Fruit fly (Drosophila melanogaster): ENCODE data around the gene CG14325.
A peak's percentile ranks its signal among the peaks of the same experiment; 100 is the strongest.

Gene CG14325

dm6 chr3R:17604880-17605667 is 21.9 kb upstream of the CG14325 start:
- peak; percentile 66 for TF ChIP-seq CG13204 (GFP tag; optimal IDR thresholded peaks at IDR 0.05)
- TF ChIP-seq EcR (GFP tag; optimal IDR thresholded peaks at IDR 0.05): peak; percentile 50
- TF ChIP-seq CG8159 (tag; optimal IDR thresholded peaks at IDR 0.05): peak; percentile 15
- TF ChIP-seq CG10348 (GFP tag; IDR thresholded peaks at IDR 0.05): no peak
- TF ChIP-seq gl (tag; optimal IDR thresholded peaks at IDR 0.05): no peak
- TF ChIP-seq rn (GFP tag; IDR thresholded peaks at IDR 0.05): no peak
- TF ChIP-seq CG8301 (tag; optimal IDR thresholded peaks at IDR 0.05): no peak
- TF ChIP-seq Ets98B (GFP tag; IDR thresholded peaks at IDR 0.05): no peak
- TF ChIP-seq Pif1A (GFP tag; optimal IDR thresholded peaks at IDR 0.05): peak; percentile 4
- no peak for TF ChIP-seq Snoo (tag; optimal IDR thresholded peaks at IDR 0.05)
- 0 out of 3 replicates have a peak, but pooled peaks have one; percentile 24 for TF ChIP-seq CG4496 (GFP tag; IDR thresholded peaks at IDR 0.05)
- no peak for TF ChIP-seq CG9948 (tag; optimal IDR thresholded peaks at IDR 0.05)
- TF ChIP-seq CG17806 (tag; optimal IDR thresholded peaks at IDR 0.05): no peak
- TF ChIP-seq D1 (tag; optimal IDR thresholded peaks at IDR 0.05): no peak
- TF ChIP-seq CG15710 (tag; optimal IDR thresholded peaks at IDR 0.05): no peak
- no peak for TF ChIP-seq CG14655 (GFP tag; optimal IDR thresholded peaks at IDR 0.05)
- no peak for TF ChIP-seq fd96Ca (GFP tag; IDR thresholded peaks at IDR 0.05)
- no peak for TF ChIP-seq CG12605 (GFP tag; IDR thresholded peaks at IDR 0.05)
- no peak for TF ChIP-seq CG32121 (GFP tag; IDR thresholded peaks at IDR 0.05)
- TF ChIP-seq CG34367 (tag; optimal IDR thresholded peaks at IDR 0.05): no peak
- no peak for TF ChIP-seq Pif1B (GFP tag; optimal IDR thresholded peaks at IDR 0.05)

- TF ChIP-seq Ets98B (GFP tag; IDR thresholded peaks at IDR 0.05): no peak
- TF ChIP-seq CG32121 (GFP tag; IDR thresholded peaks at IDR 0.05): no peak
- TF ChIP-seq CG4496 (GFP tag; IDR thresholded peaks at IDR 0.05): peak; percentile 9; the same call in 1 of the 3 replicates
Measured at dm6 chr3R:17605872-17606271, 21.1 kb upstream of the CG14325 start, which contains the start of gene sll. Gene sll, plus strand, starts transcription at chr3R:17606106.

DNA sequence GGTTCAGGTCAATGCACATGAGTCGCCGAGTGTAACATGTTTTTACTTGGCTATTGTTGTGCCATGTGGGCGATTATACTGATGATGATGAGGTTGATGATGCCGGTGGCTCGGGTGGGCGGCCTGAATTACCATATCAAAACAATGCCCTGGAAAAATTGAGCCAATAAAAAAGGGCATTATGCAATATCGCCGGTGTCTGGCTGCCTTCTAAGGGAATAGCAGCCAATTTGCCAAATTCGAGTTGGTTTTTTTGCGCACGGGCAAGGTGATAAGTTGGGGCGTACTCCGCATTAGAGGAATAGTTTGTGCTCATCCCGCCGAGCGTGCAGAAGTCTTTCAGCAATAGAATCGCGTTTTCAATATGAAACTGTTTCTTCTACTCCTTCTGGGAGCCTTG is 17.9 kb upstream of the CG14325 start, which contains the start of gene CG14329:
CG14329 (plus strand) TSS at position 301 of the 400 bp plus-strand sequence.
- TF ChIP-seq Ets98B (GFP tag; IDR thresholded peaks at IDR 0.05): no peak
- no peak for TF ChIP-seq CG17806 (tag; optimal IDR thresholded peaks at IDR 0.05)
- no peak for TF ChIP-seq CG4496 (GFP tag; IDR thresholded peaks at IDR 0.05)
- no peak for TF ChIP-seq CG13204 (GFP tag; optimal IDR thresholded peaks at IDR 0.05)
- TF ChIP-seq CG10348 (GFP tag; IDR thresholded peaks at IDR 0.05): no peak
- TF ChIP-seq Snoo (tag; optimal IDR thresholded peaks at IDR 0.05): no peak
- no peak for TF ChIP-seq Pif1A (GFP tag; optimal IDR thresholded peaks at IDR 0.05)
- no peak for TF ChIP-seq CG15710 (tag; optimal IDR thresholded peaks at IDR 0.05)
- no peak for TF ChIP-seq CG8301 (tag; optimal IDR thresholded peaks at IDR 0.05)
- TF ChIP-seq Pif1B (GFP tag; optimal IDR thresholded peaks at IDR 0.05): no peak
- TF ChIP-seq CG32121 (GFP tag; IDR thresholded peaks at IDR 0.05): no peak
- TF ChIP-seq fd96Ca (GFP tag; IDR thresholded peaks at IDR 0.05): no peak
- no peak for TF ChIP-seq EcR (GFP tag; optimal IDR thresholded peaks at IDR 0.05)
- no peak for TF ChIP-seq D1 (tag; optimal IDR thresholded peaks at IDR 0.05)
- no peak for TF ChIP-seq CG14655 (GFP tag; optimal IDR thresholded peaks at IDR 0.05)
- no peak for TF ChIP-seq CG8159 (tag; optimal IDR thresholded peaks at IDR 0.05)
- no peak for TF ChIP-seq CG12605 (GFP tag; IDR thresholded peaks at IDR 0.05)

dm6 chr3R:17611411-17611810 is 15.5 kb upstream of the CG14325 start, which contains the start of gene Edg91:
Gene Edg91, minus strand, starts transcription at chr3R:17611511.
- TF ChIP-seq CG34367 (tag; optimal IDR thresholded peaks at IDR 0.05) (no peak), CG12605 (GFP tag; IDR thresholded peaks at IDR 0.05) (no peak), CG8301 (tag; optimal IDR thresholded peaks at IDR 0.05) (no peak)

- TF ChIP-seq CG15710 (tag; optimal IDR thresholded peaks at IDR 0.05) (no peak), CG4496 (GFP tag; IDR thresholded peaks at IDR 0.05) (no peak), CG10348 (GFP tag; IDR thresholded peaks at IDR 0.05) (no peak), EcR (GFP tag; optimal IDR thresholded peaks at IDR 0.05) (no peak), CG8159 (tag; optimal IDR thresholded peaks at IDR 0.05) (no peak), CG34367 (tag; optimal IDR thresholded peaks at IDR 0.05) (no peak), D1 (tag; optimal IDR thresholded peaks at IDR 0.05) (no peak), CG14655 (GFP tag; optimal IDR thresholded peaks at IDR 0.05) (no peak), Snoo (tag; optimal IDR thresholded peaks at IDR 0.05) (no peak), Pif1B (GFP tag; optimal IDR thresholded peaks at IDR 0.05) (no peak), CG9948 (tag; optimal IDR thresholded peaks at IDR 0.05) (no peak), CG8301 (tag; optimal IDR thresholded peaks at IDR 0.05) (no peak), Pif1A (GFP tag; optimal IDR thresholded peaks at IDR 0.05) (no peak)
Measured at dm6 chr3R:17611836-17612235, 15.1 kb upstream of the CG14325 start.

DNA sequence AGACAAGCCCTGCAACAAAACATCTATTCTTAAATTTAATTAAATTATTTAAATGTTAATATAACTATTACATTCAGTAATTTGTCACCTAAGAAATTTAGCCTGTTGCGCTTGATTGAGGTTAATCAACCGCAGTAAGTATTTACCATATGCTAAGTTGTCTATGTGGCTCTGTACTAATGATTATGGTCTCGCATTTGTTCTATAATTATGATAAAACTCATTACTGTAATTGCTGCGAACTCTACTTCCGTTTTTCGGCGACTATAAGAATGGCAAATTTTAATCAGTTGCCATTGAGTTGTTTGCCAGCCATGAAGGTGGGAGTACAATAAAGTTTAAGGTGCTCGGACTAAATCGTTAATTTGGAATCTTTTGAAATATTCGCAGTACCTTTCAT is 14.3 kb upstream of the CG14325 start, which contains the start of gene CG34281:
CG34281 (plus strand) TSS at position 301 of the 400 bp plus-strand sequence.
- TF ChIP-seq gl (tag; optimal IDR thresholded peaks at IDR 0.05) (no peak), CG34367 (tag; optimal IDR thresholded peaks at IDR 0.05) (no peak), CG8159 (tag; optimal IDR thresholded peaks at IDR 0.05) (no peak), CG32121 (GFP tag; IDR thresholded peaks at IDR 0.05) (no peak), CG12605 (GFP tag; IDR thresholded peaks at IDR 0.05) (no peak), Pif1A (GFP tag; optimal IDR thresholded peaks at IDR 0.05) (no peak), Snoo (tag; optimal IDR thresholded peaks at IDR 0.05) (no peak), CG8301 (tag; optimal IDR thresholded peaks at IDR 0.05) (no peak), rn (GFP tag; IDR thresholded peaks at IDR 0.05) (no peak), CG4496 (GFP tag; IDR thresholded peaks at IDR 0.05) (no peak), CG9948 (tag; optimal IDR thresholded peaks at IDR 0.05) (no peak), EcR (GFP tag; optimal IDR thresholded peaks at IDR 0.05) (no peak), CG15710 (tag; optimal IDR thresholded peaks at IDR 0.05) (no peak), CG17806 (tag; optimal IDR thresholded peaks at IDR 0.05) (no peak)
